Fruit fly (Drosophila melanogaster) whole organism, embryonic: Measurements from ENCODE around the gene CG32639.

ENCODE experiments used
- Ada2b ChIP-seq: fragments of 200-800 bp; sonication (Bioruptor generic); IDR thresholded peaks from 2 replicates; pipeline ENCODE4 v1.3.6; 2022; ENCODE audit warnings: missing biosample characterization, missing genetic modification characterization
- Bgb ChIP-seq: fragments of 200-800 bp; sonication (Bioruptor generic); IDR thresholded peaks from 2 replicates; pipeline ENCODE4 v1.3.6; 2022; ENCODE audit warnings: missing biosample characterization, missing genetic modification characterization; ENCODE audit not compliant: partially characterized antibody
- Blimp-1 ChIP-seq: fragments of 200-800 bp; sonication (Bioruptor generic); optimal IDR thresholded peaks from 3 replicates; lab custom pipeline; 2018; ENCODE audit warnings: missing biosample characterization, missing genetic modification characterization, mild to moderate bottlenecking, moderate library complexity, missing genetic modification reagents
- CG13287 ChIP-seq: fragments of 200-800 bp; sonication (Bioruptor generic); IDR thresholded peaks from 2 replicates; pipeline ENCODE4 v1.3.6; 2022; ENCODE audit warnings: missing biosample characterization, missing genetic modification characterization; ENCODE audit not compliant: partially characterized antibody
- CG13296 ChIP-seq: fragments of 200-800 bp; sonication (Bioruptor generic); optimal IDR thresholded peaks from 3 replicates; lab custom pipeline; 2018; ENCODE audit warnings: missing biosample characterization, mild to moderate bottlenecking, missing genetic modification characterization
- CG13424 ChIP-seq: fragments of 200-800 bp; sonication (Bioruptor generic); optimal IDR thresholded peaks from 2 replicates; lab custom pipeline; 2019; ENCODE audit warnings: missing biosample characterization, mild to moderate bottlenecking, missing genetic modification characterization, moderate library complexity
- CG13894 ChIP-seq: fragments of 200-800 bp; sonication (Bioruptor generic); optimal IDR thresholded peaks from 3 replicates; lab custom pipeline; 2018; ENCODE audit warnings: missing biosample characterization, mild to moderate bottlenecking, missing genetic modification characterization, moderate library complexity
- CG14860 ChIP-seq: fragments of 200-800 bp; sonication (Bioruptor generic); IDR thresholded peaks from 3 replicates; pipeline ENCODE4 v1.3.6; 2022; ENCODE audit warnings: missing biosample characterization, missing genetic modification characterization; ENCODE audit not compliant: partially characterized antibody
- CG16813 ChIP-seq: fragments of 200-800 bp; sonication (Bioruptor generic); IDR thresholded peaks from 3 replicates; pipeline ENCODE4 v1.3.6; 2022; ENCODE audit warnings: missing biosample characterization, missing genetic modification characterization; ENCODE audit not compliant: partially characterized antibody
- CG16815 ChIP-seq: fragments of 200-800 bp; sonication (Bioruptor generic); optimal IDR thresholded peaks from 3 replicates; lab custom pipeline; 2017; ENCODE audit warnings: missing biosample characterization, mild to moderate bottlenecking, missing genetic modification characterization
- CG17186 ChIP-seq: fragments of 200-800 bp; sonication (Bioruptor generic); optimal IDR thresholded peaks from 3 replicates; lab custom pipeline; 2017; ENCODE audit warnings: missing biosample characterization, missing genetic modification reagents, missing genetic modification characterization
- CG17802 ChIP-seq: fragments of 200-800 bp; sonication (Bioruptor generic); optimal IDR thresholded peaks from 2 replicates; lab custom pipeline; 2018; ENCODE audit warnings: missing biosample characterization, mild to moderate bottlenecking, missing genetic modification characterization, moderate library complexity
- CG33557 ChIP-seq: fragments of 200-800 bp; sonication (Bioruptor generic); optimal IDR thresholded peaks from 2 replicates; lab custom pipeline; 2019; ENCODE audit warnings: missing biosample characterization, mild to moderate bottlenecking, missing genetic modification characterization, moderate library complexity
- CG3847 ChIP-seq: fragments of 200-800 bp; sonication (Bioruptor generic); IDR thresholded peaks from 2 replicates; pipeline ENCODE4 v1.3.6; 2022; ENCODE audit warnings: missing biosample characterization, missing genetic modification characterization
- CG5245 ChIP-seq: fragments of 200-800 bp; sonication (Bioruptor generic); optimal IDR thresholded peaks from 3 replicates; lab custom pipeline; 2016; ENCODE audit warnings: missing biosample characterization, missing genetic modification characterization
- CG7556 ChIP-seq: fragments of 200-800 bp; sonication (Bioruptor generic); optimal IDR thresholded peaks from 2 replicates; lab custom pipeline; 2017; ENCODE audit warnings: missing biosample characterization, mild to moderate bottlenecking, missing genetic modification characterization
- CG7839 ChIP-seq: fragments of 200-800 bp; sonication (Bioruptor generic); optimal IDR thresholded peaks from 3 replicates; lab custom pipeline; 2018; ENCODE audit warnings: missing biosample characterization, mild to moderate bottlenecking, missing genetic modification characterization, moderate library complexity
- CG8388 ChIP-seq: fragments of 200-800 bp; sonication (Bioruptor generic); optimal IDR thresholded peaks from 2 replicates; lab custom pipeline; 2019; ENCODE audit warnings: missing biosample characterization, mild to moderate bottlenecking, missing genetic modification characterization, moderate library complexity
- CG8944 ChIP-seq: fragments of 200-800 bp; sonication (Bioruptor generic); optimal IDR thresholded peaks from 3 replicates; lab custom pipeline; 2016; ENCODE audit warnings: missing biosample characterization, missing genetic modification characterization
- CG9932 ChIP-seq: fragments of 200-800 bp; sonication (Bioruptor generic); IDR thresholded peaks from 2 replicates; pipeline ENCODE4 v1.3.6; 2022; ENCODE audit warnings: missing biosample characterization, missing genetic modification characterization
- CoRest ChIP-seq: fragments of 200-800 bp; sonication (Bioruptor generic); optimal IDR thresholded peaks from 3 replicates; lab custom pipeline; 2018; ENCODE audit warnings: missing biosample characterization, mild to moderate bottlenecking, missing genetic modification characterization, moderate library complexity
- D19B ChIP-seq: fragments of 200-800 bp; sonication (Bioruptor generic); optimal IDR thresholded peaks from 2 replicates; lab custom pipeline; 2017; ENCODE audit warnings: missing biosample characterization, mild to moderate bottlenecking, missing genetic modification characterization
- Drgx ChIP-seq: fragments of 200-800 bp; sonication (Bioruptor generic); IDR thresholded peaks from 2 replicates; pipeline ENCODE4 v1.3.6; 2022; ENCODE audit warnings: missing biosample characterization, missing genetic modification characterization
- E2f1 ChIP-seq: fragments of 200-800 bp; sonication (Bioruptor generic); IDR thresholded peaks from 2 replicates; pipeline ENCODE4 v1.3.6; 2022; ENCODE audit warnings: missing biosample characterization, missing genetic modification characterization
- Eip74EF ChIP-seq, 2 experiments: fragments of 200-800 bp in 1 of 2; fragments of >200 bp in 1 of 2; sonication (Bioruptor generic) in 1 of 2; optimal IDR thresholded peaks; 2 replicates each; lab custom pipeline; 2017 to 2019; ENCODE audit warnings: missing biosample characterization in 2 of 2, missing genetic modification characterization in 2 of 2, mild to moderate bottlenecking in 1 of 2, moderate library complexity in 1 of 2
- H2.0 ChIP-seq: fragments of 200-800 bp; sonication (Bioruptor generic); IDR thresholded peaks from 2 replicates; pipeline ENCODE4 v1.3.6; 2022; ENCODE audit warnings: missing biosample characterization, missing genetic modification characterization
- HLH54F ChIP-seq: fragments of 200-800 bp; sonication (Bioruptor generic); optimal IDR thresholded peaks from 3 replicates; lab custom pipeline; 2016; ENCODE audit warnings: missing biosample characterization, missing genetic modification characterization
- Hmr ChIP-seq: fragments of 200-800 bp; sonication (Bioruptor generic); optimal IDR thresholded peaks from 3 replicates; lab custom pipeline; 2017; ENCODE audit warnings: mild to moderate bottlenecking, missing biosample characterization, missing genetic modification reagents, missing genetic modification characterization
- Lim3 ChIP-seq: fragments of 200-800 bp; sonication (Bioruptor generic); IDR thresholded peaks from 2 replicates; pipeline ENCODE4 v1.3.6; 2022; ENCODE audit warnings: missing biosample characterization, missing genetic modification characterization
- Mrtf ChIP-seq: fragments of 200-800 bp; sonication (Bioruptor generic); IDR thresholded peaks from 3 replicates; pipeline ENCODE4 v1.3.6; 2022; ENCODE audit warnings: missing biosample characterization, missing genetic modification characterization
- Nf-YC ChIP-seq: fragments of 200-800 bp; optimal IDR thresholded peaks from 3 replicates; lab custom pipeline; 2019; ENCODE audit warnings: missing biosample characterization, mild to moderate bottlenecking, missing genetic modification characterization, moderate library complexity
- Sin3A ChIP-seq: fragments of >200 bp; optimal IDR thresholded peaks from 2 replicates; lab custom pipeline; 2018
- Tbp ChIP-seq: fragments of >200 bp; optimal IDR thresholded peaks from 2 replicates; lab custom pipeline; 2018; ENCODE audit warnings: missing biosample characterization, missing genetic modification characterization
- Xrp1 ChIP-seq: fragments of 200-800 bp; sonication (Bioruptor generic); IDR thresholded peaks from 2 replicates; pipeline ENCODE4 v1.3.6; 2022; ENCODE audit warnings: missing biosample characterization, missing genetic modification characterization
- crc ChIP-seq: fragments of 200-800 bp; sonication (Bioruptor generic); optimal IDR thresholded peaks from 2 replicates; lab custom pipeline; 2016; ENCODE audit warnings: missing biosample characterization, missing genetic modification characterization
- cwo ChIP-seq: fragments of 200-800 bp; sonication (Bioruptor generic); optimal IDR thresholded peaks from 3 replicates; lab custom pipeline; 2017; ENCODE audit warnings: missing biosample characterization, missing genetic modification characterization, mild to moderate bottlenecking, moderate library complexity, missing genetic modification reagents
- en ChIP-seq: fragments of 200-800 bp; sonication (Bioruptor generic); optimal IDR thresholded peaks from 2 replicates; lab custom pipeline; 2016; ENCODE audit warnings: missing biosample characterization, missing genetic modification characterization
- grau ChIP-seq: fragments of 200-800 bp; optimal IDR thresholded peaks from 3 replicates; lab custom pipeline; 2019; ENCODE audit warnings: missing biosample characterization, mild to moderate bottlenecking, missing genetic modification characterization, moderate library complexity
- hbn ChIP-seq: fragments of 200-800 bp; sonication (Bioruptor generic); IDR thresholded peaks from 2 replicates; pipeline ENCODE4 v1.3.6; 2022; ENCODE audit warnings: missing biosample characterization, missing genetic modification characterization; ENCODE audit not compliant: partially characterized antibody
- hth ChIP-seq: fragments of >200 bp; optimal IDR thresholded peaks from 2 replicates; lab custom pipeline; 2017; ENCODE audit warnings: inconsistent platforms
- ken ChIP-seq: fragments of 200-800 bp; sonication (Bioruptor generic); IDR thresholded peaks from 3 replicates; pipeline ENCODE4 v1.3.6; 2022; ENCODE audit warnings: missing biosample characterization, missing genetic modification characterization
- luna ChIP-seq: fragments of 200-800 bp; sonication (Bioruptor generic); optimal IDR thresholded peaks from 2 replicates; lab custom pipeline; 2016; ENCODE audit warnings: missing biosample characterization, missing genetic modification characterization
- maf-S ChIP-seq: fragments of 200-800 bp; sonication (Bioruptor generic); optimal IDR thresholded peaks from 2 replicates; lab custom pipeline; 2016; ENCODE audit warnings: missing biosample characterization, missing genetic modification characterization
- nau ChIP-seq: fragments of 200-800 bp; sonication (Bioruptor generic); optimal IDR thresholded peaks from 3 replicates; lab custom pipeline; 2017; ENCODE audit warnings: missing biosample characterization, mild to moderate bottlenecking, missing genetic modification characterization, missing genetic modification reagents
- nerfin-1 ChIP-seq: fragments of 200-800 bp; sonication (Bioruptor generic); optimal IDR thresholded peaks from 3 replicates; lab custom pipeline; 2019; ENCODE audit warnings: missing biosample characterization, mild to moderate bottlenecking, missing genetic modification characterization, moderate library complexity
- org-1 ChIP-seq: fragments of 200-800 bp; sonication (Bioruptor generic); optimal IDR thresholded peaks from 2 replicates; lab custom pipeline; 2017; ENCODE audit warnings: missing biosample characterization, missing genetic modification characterization
- pros ChIP-seq: fragments of 200-800 bp; sonication (Bioruptor generic); optimal IDR thresholded peaks from 3 replicates; lab custom pipeline; 2019; ENCODE audit warnings: missing biosample characterization, mild to moderate bottlenecking, missing genetic modification characterization, moderate library complexity
- ranshi ChIP-seq: fragments of 200-800 bp; sonication (Bioruptor generic); IDR thresholded peaks from 2 replicates; pipeline ENCODE4 v1.3.6; 2022; ENCODE audit warnings: missing biosample characterization, missing genetic modification characterization
- tx ChIP-seq: fragments of 200-800 bp; sonication (Bioruptor generic); optimal IDR thresholded peaks from 2 replicates; lab custom pipeline; 2016; ENCODE audit warnings: missing biosample characterization, missing genetic modification characterization
- wek ChIP-seq: fragments of 200-800 bp; sonication (Bioruptor generic); optimal IDR thresholded peaks from 3 replicates; lab custom pipeline; 2018; ENCODE audit warnings: missing biosample characterization, mild to moderate bottlenecking, missing genetic modification characterization, moderate library complexity
- zen ChIP-seq: fragments of 200-800 bp; sonication (Bioruptor generic); optimal IDR thresholded peaks from 3 replicates; lab custom pipeline; 2018; ENCODE audit warnings: missing biosample characterization, mild to moderate bottlenecking, missing genetic modification characterization, moderate library complexity

Gene CG32639

dm6 chrX:13258757-13259067 is 22.3 kb upstream of the CG32639 start, which contains the start of gene comt (continued):
- TF ChIP-seq Bgb (GFP tag; lab: Robert Waterston, UW) (no peak), zen (peak; percentile 57), grau (tag; lab: Kevin White, UChicago) (peak; percentile 65), pros (GFP tag; lab: Kevin White, UChicago) (no peak), luna (GFP tag; lab: Kevin White, UChicago) (no peak), Sin3A (lab: Kevin White, UChicago) (no peak), nerfin-1 (peak; percentile 44), CG5245 (GFP tag; lab: Kevin White, UChicago) (no peak), CG8944 (GFP tag; lab: Kevin White, UChicago) (no peak), Ada2b (peak; percentile 52; the same call in 1 of the 2 replicates), org-1 (GFP tag; lab: Kevin White, UChicago) (no peak), CG13894 (tag; lab: Kevin White, UChicago) (no peak), CoRest (tag; lab: Kevin White, UChicago) (peak; percentile 72), D19B (peak; percentile 36), hbn (GFP tag; lab: Robert Waterston, UW) (no peak), CG7839 (tag; lab: Kevin White, UChicago) (no peak), CG14860 (no peak), ranshi (GFP tag; lab: Robert Waterston, UW) (0 out of 2 replicates have a peak, but pooled peaks have one; percentile 44), CG13424 (tag; lab: Kevin White, UChicago) (peak; percentile 78), Mrtf (GFP tag; lab: Robert Waterston, UW) (no peak), en (no peak), CG16815 (GFP tag; lab: Kevin White, UChicago) (no peak), crc (GFP tag; lab: Kevin White, UChicago) (no peak), E2f1 (GFP tag; lab: Robert Waterston, UW) (0 out of 2 replicates have a peak, but pooled peaks have one; percentile 20), CG13287 (GFP tag; lab: Robert Waterston, UW) (no peak), Eip74EF (GFP tag; optimal IDR thresholded peaks at IDR 0.05; lab: Kevin White, UChicago) (no peak), maf-S (GFP tag; lab: Kevin White, UChicago) (no peak), wek (GFP tag; lab: Kevin White, UChicago) (no peak), CG3847 (GFP tag; lab: Robert Waterston, UW) (no peak), nau (GFP tag; lab: Kevin White, UChicago) (no peak), HLH54F (GFP tag; lab: Kevin White, UChicago) (no peak), ken (GFP tag; lab: Robert Waterston, UW) (peak; percentile 30; the same call in 1 of the 3 replicates), CG17186 (GFP tag; lab: Kevin White, UChicago) (no peak), CG13296 (GFP tag; lab: Kevin White, UChicago) (peak; percentile 75), tx (GFP tag; lab: Kevin White, UChicago) (no peak), Hmr (GFP tag; lab: Kevin White, UChicago) (no peak), Xrp1 (GFP tag; lab: Robert Waterston, UW) (peak; percentile 63; the same call in 1 of the 2 replicates), cwo (GFP tag; lab: Kevin White, UChicago) (peak; percentile 27), CG33557 (GFP tag; lab: Kevin White, UChicago) (peak; percentile 64), Blimp-1 (GFP tag; lab: Kevin White, UChicago) (peak; percentile 69), H2.0 (peak; percentile 43; the same call in 1 of the 2 replicates), Lim3 (no peak), CG9932 (peak; percentile 41; the same call in 1 of the 2 replicates), Nf-YC (peak; percentile 52), CG8388 (GFP tag; lab: Kevin White, UChicago) (no peak), Drgx (GFP tag; lab: Robert Waterston, UW) (peak; percentile 35; the same call in 1 of the 2 replicates), CG7556 (peak; percentile 66), Tbp (GFP tag; lab: Kevin White, UChicago) (no peak), CG17802 (tag; lab: Kevin White, UChicago) (no peak), hth (no peak), CG16813 (GFP tag; lab: Robert Waterston, UW) (no peak)
